Worm (Caenorhabditis elegans) whole organism, L4 larva: Measurements from ENCODE around the gene R11D1.3.

Source experiments
- D1046.2 ChIP-seq: fragments of 200-800 bp; sonication (Bioruptor generic); IDR thresholded peaks from 2 replicates; pipeline ENCODE4 v1.3.6; 2022; ENCODE audit warnings: missing genetic modification characterization, missing compliant biosample characterization
- F10B5.3 ChIP-seq: sonication (generic microtip); optimal IDR thresholded peaks from 2 replicates; lab custom pipeline; 2016; ENCODE audit warnings: mild to moderate bottlenecking, missing genetic modification characterization, missing compliant biosample characterization
- F37D6.2 ChIP-seq: sonication (generic microtip); optimal IDR thresholded peaks from 2 replicates; lab custom pipeline; 2016; ENCODE audit warnings: mild to moderate bottlenecking, missing genetic modification characterization, missing compliant biosample characterization
- Y105C5A.15 ChIP-seq: fragments of 200-800 bp; sonication (Bioruptor generic); IDR thresholded peaks from 2 replicates; pipeline ENCODE4 v1.3.6; 2022; ENCODE audit warnings: missing genetic modification characterization, missing compliant biosample characterization
- Y48G9A.11 ChIP-seq: fragments of 200-800 bp; sonication (Bioruptor generic); IDR thresholded peaks from 2 replicates; pipeline ENCODE4 v1.3.6; 2022; ENCODE audit warnings: missing genetic modification reagents, missing genetic modification characterization, missing compliant biosample characterization
- aha-1 ChIP-seq: fragments of 150-350 bp; peaks from one replicate; lab custom pipeline; 2014; ENCODE audit warnings: missing biosample characterization, missing genetic modification characterization
- ces-1 ChIP-seq: fragments of 150-350 bp; sonication (generic microtip); optimal IDR thresholded peaks from 4 replicates; lab custom pipeline; 2014; ENCODE audit warnings: missing biosample characterization, missing genetic modification reagents, missing genetic modification characterization
- daf-19 ChIP-seq: fragments of 200-800 bp; sonication (Bioruptor generic); conservative IDR thresholded peaks from 2 replicates; pipeline ENCODE4 v1.3.6; 2022; ENCODE audit warnings: missing genetic modification characterization, missing compliant biosample characterization
- daf-8 ChIP-seq: fragments of 200-800 bp; sonication (Bioruptor generic); IDR thresholded peaks from 2 replicates; pipeline ENCODE4 v1.3.6; 2022; ENCODE audit warnings: missing genetic modification characterization, missing compliant biosample characterization
- dmd-8 ChIP-seq: fragments of 200-800 bp; sonication (Bioruptor generic); IDR thresholded peaks from 2 replicates; pipeline ENCODE4 v1.3.6; 2022; ENCODE audit warnings: missing genetic modification characterization, missing compliant biosample characterization
- duxl-1 ChIP-seq: sonication (generic microtip); optimal IDR thresholded peaks from 2 replicates; lab custom pipeline; 2016; ENCODE audit warnings: mild to moderate bottlenecking, missing genetic modification characterization, moderate library complexity, missing compliant biosample characterization; ENCODE audit not compliant: poor library complexity
- egl-43 ChIP-seq: fragments of 200-800 bp; sonication (Bioruptor generic); IDR thresholded peaks from 2 replicates; pipeline ENCODE4 v1.3.6; 2022; ENCODE audit warnings: missing genetic modification reagents, missing genetic modification characterization, missing compliant biosample characterization
- hlh-11 ChIP-seq: fragments of 200-800 bp; sonication (Bioruptor generic); optimal IDR thresholded peaks from 2 replicates; lab custom pipeline; 2018; ENCODE audit warnings: mild to moderate bottlenecking, missing genetic modification characterization, missing compliant biosample characterization
- hmg-1.1 ChIP-seq: fragments of 200-800 bp; sonication (Bioruptor generic); IDR thresholded peaks from 2 replicates; pipeline ENCODE4 v1.3.6; 2022; ENCODE audit warnings: missing genetic modification reagents, missing genetic modification characterization, missing compliant biosample characterization
- jun-1 ChIP-seq: fragments of 150-350 bp; optimal IDR thresholded peaks from 2 replicates; lab custom pipeline; 2014; ENCODE audit warnings: missing biosample characterization, missing genetic modification reagents, missing genetic modification characterization
- lin-15B ChIP-seq: fragments of 150-350 bp; sonication (generic microtip); optimal IDR thresholded peaks from 3 replicates; lab custom pipeline; 2014; ENCODE audit warnings: missing biosample characterization, missing genetic modification characterization
- lin-29 ChIP-seq: fragments of 200-800 bp; sonication (Bioruptor generic); IDR thresholded peaks from 2 replicates; pipeline ENCODE4 v1.3.6; 2022; ENCODE audit warnings: missing genetic modification reagents, missing genetic modification characterization, missing compliant biosample characterization
- lin-39 ChIP-seq: fragments of 150-350 bp; optimal IDR thresholded peaks from 2 replicates; lab custom pipeline; 2014; ENCODE audit warnings: missing biosample characterization, missing genetic modification reagents, missing genetic modification characterization
- lir-3 ChIP-seq: sonication (generic microtip); optimal IDR thresholded peaks from 2 replicates; lab custom pipeline; 2016; ENCODE audit warnings: mild to moderate bottlenecking, missing genetic modification characterization, missing compliant biosample characterization
- lsy-2 ChIP-seq, 2 experiments: fragments of 150-350 bp in 1 of 2; sonication (generic microtip) in 1 of 2; optimal IDR thresholded peaks; 2 replicates each; lab custom pipeline; 2014 to 2017; ENCODE audit warnings: missing biosample characterization in 2 of 2, missing genetic modification characterization in 2 of 2
- madf-5 ChIP-seq, 2 experiments: fragments of 200-800 bp; sonication (Bioruptor generic); IDR thresholded peaks; 2 replicates each; pipeline ENCODE4 v1.3.6; 2022; ENCODE audit warnings: missing compliant biosample characterization in 2 of 2, missing genetic modification characterization in 2 of 2
- mdt-29 ChIP-seq: fragments of 200-800 bp; sonication (Bioruptor generic); IDR thresholded peaks from 2 replicates; pipeline ENCODE4 v1.3.6; 2022; ENCODE audit warnings: missing genetic modification reagents, missing genetic modification characterization, missing compliant biosample characterization
- mep-1 ChIP-seq: fragments of 150-350 bp; sonication (generic microtip); optimal IDR thresholded peaks from 3 replicates; lab custom pipeline; 2014; ENCODE audit warnings: missing biosample characterization, missing genetic modification characterization
- mxl-3 ChIP-seq: fragments of 200-800 bp; sonication (Bioruptor generic); optimal IDR thresholded peaks from 2 replicates; lab custom pipeline; 2018; ENCODE audit warnings: mild to moderate bottlenecking, missing genetic modification characterization, missing compliant biosample characterization
- nhr-10 ChIP-seq: fragments of 150-350 bp; optimal IDR thresholded peaks from 2 replicates; lab custom pipeline; 2014; ENCODE audit warnings: missing biosample characterization, missing genetic modification characterization
- nhr-111 ChIP-seq: fragments of 200-800 bp; sonication (Bioruptor generic); optimal IDR thresholded peaks from 2 replicates; lab custom pipeline; 2018; ENCODE audit warnings: mild to moderate bottlenecking, missing genetic modification characterization, missing compliant biosample characterization
- nhr-28 ChIP-seq: fragments of 150-350 bp; optimal IDR thresholded peaks from 2 replicates; lab custom pipeline; 2014; ENCODE audit warnings: missing biosample characterization, missing genetic modification characterization
- nhr-48 ChIP-seq: sonication (generic microtip); optimal IDR thresholded peaks from 2 replicates; lab custom pipeline; 2016; ENCODE audit warnings: mild to moderate bottlenecking, missing genetic modification characterization, missing compliant biosample characterization
- nhr-6 ChIP-seq: fragments of 150-350 bp; optimal IDR thresholded peaks from 2 replicates; lab custom pipeline; 2014; ENCODE audit warnings: missing biosample characterization, missing genetic modification characterization
- nhr-77 ChIP-seq: fragments of 150-350 bp; optimal IDR thresholded peaks from 2 replicates; lab custom pipeline; 2014; ENCODE audit warnings: missing biosample characterization, missing genetic modification characterization
- rbr-2 ChIP-seq: sonication (generic microtip); optimal IDR thresholded peaks from 2 replicates; lab custom pipeline; 2016; ENCODE audit warnings: missing genotype, missing genetic modification characterization, missing compliant biosample characterization
- skn-1 ChIP-seq: fragments of 150-350 bp; optimal IDR thresholded peaks from 2 replicates; lab custom pipeline; 2014; ENCODE audit warnings: missing biosample characterization, missing genetic modification characterization
- spr-3 ChIP-seq: fragments of 200-800 bp; sonication (Bioruptor generic); optimal IDR thresholded peaks from 2 replicates; lab custom pipeline; 2018; ENCODE audit warnings: mild to moderate bottlenecking, missing genetic modification characterization, missing compliant biosample characterization
- tag-97 ChIP-seq: fragments of 200-800 bp; sonication (Bioruptor generic); IDR thresholded peaks from 2 replicates; pipeline ENCODE4 v1.3.6; 2022; ENCODE audit warnings: missing genetic modification characterization, missing compliant biosample characterization
- tra-1 ChIP-seq: fragments of 200-800 bp; sonication (Bioruptor generic); IDR thresholded peaks from 2 replicates; pipeline ENCODE4 v1.3.6; 2022; ENCODE audit warnings: missing genetic modification reagents, missing genetic modification characterization, missing compliant biosample characterization
- unc-39 ChIP-seq: sonication (generic microtip); optimal IDR thresholded peaks from 2 replicates; lab custom pipeline; 2017; ENCODE audit warnings: missing biosample characterization, missing genetic modification characterization
- vab-7 ChIP-seq: fragments of 200-800 bp; sonication (Bioruptor generic); IDR thresholded peaks from 2 replicates; pipeline ENCODE4 v1.3.6; 2022; ENCODE audit warnings: missing genetic modification reagents, missing genetic modification characterization, missing compliant biosample characterization
- zfp-3 ChIP-seq: fragments of 200-800 bp; sonication (Bioruptor generic); conservative IDR thresholded peaks from 2 replicates; pipeline ENCODE4 v1.3.6; 2022; ENCODE audit warnings: missing genetic modification reagents, missing genetic modification characterization, missing compliant biosample characterization
- zip-2 ChIP-seq: fragments of 150-350 bp; optimal IDR thresholded peaks from 2 replicates; lab custom pipeline; 2014; ENCODE audit warnings: missing biosample characterization, missing genetic modification characterization
- ztf-11 ChIP-seq: fragments of 150-350 bp; optimal IDR thresholded peaks from 2 replicates; lab custom pipeline; 2014; ENCODE audit warnings: missing biosample characterization, missing genetic modification characterization

The R11D1.3 gene

ce11 chrV:12719713-12720112 is 7.8 kb upstream of the R11D1.3 start, which contains the start of gene R11D1.7:
Gene R11D1.7, plus strand, starts transcription at chrV:12720013.
- TF ChIP-seq hmg-1.1 (GFP tag; lab: Robert Waterston, UW), result no peak
- no peak for TF ChIP-seq egl-43
- no peak for TF ChIP-seq F37D6.2
- no peak for TF ChIP-seq tag-97 (GFP tag; lab: Robert Waterston, UW)
- TF ChIP-seq madf-5 (GFP tag; IDR thresholded peaks at IDR 0.05; lab: Robert Waterston, UW), result no peak
- no peak for TF ChIP-seq tra-1 (GFP tag; lab: Robert Waterston, UW)
- TF ChIP-seq Y48G9A.11 (GFP tag; lab: Robert Waterston, UW), result no peak
- TF ChIP-seq mxl-3, result no peak
- TF ChIP-seq skn-1 (tag; lab: Kevin White, UChicago), result no peak
- TF ChIP-seq nhr-6 (tag; lab: Kevin White, UChicago), result no peak
- TF ChIP-seq zip-2 (tag; lab: Kevin White, UChicago), result no peak
- no peak for TF ChIP-seq lin-39
- TF ChIP-seq ces-1, result no peak
- no peak for TF ChIP-seq ztf-11 (tag; lab: Kevin White, UChicago)
- no peak for TF ChIP-seq Y105C5A.15 (GFP tag; lab: Robert Waterston, UW)
- TF ChIP-seq jun-1 (tag; lab: Kevin White, UChicago), result no peak
- TF ChIP-seq mdt-29, result no peak
- no peak for TF ChIP-seq unc-39 (tag; lab: Kevin White, UChicago)
- TF ChIP-seq rbr-2 (tag; lab: Kevin White, UChicago), result no peak
- no peak for TF ChIP-seq mep-1 (tag; lab: Kevin White, UChicago)
- TF ChIP-seq, all 104 proteins: peak for 0

ce11 chrV:12718622-12719021 is 6.7 kb upstream of the R11D1.3 start, which contains the start of gene str-181:
Gene str-181, minus strand, starts transcription at chrV:12718722.
- TF ChIP-seq tag-97 (GFP tag; lab: Robert Waterston, UW), result no peak
- TF ChIP-seq aha-1, result peak; percentile 56

ce11 chrV:12716447-12716846 is 4.5 kb upstream of the R11D1.3 start, which contains the start of gene str-178:
Gene str-178, minus strand, starts transcription at chrV:12716547.
- TF ChIP-seq dmd-8, result no peak

- TF ChIP-seq lsy-2 (tag; optimal IDR thresholded peaks at IDR 0.05; lab: Kevin White, UChicago), result no peak
- TF ChIP-seq vab-7, result no peak
- no peak for TF ChIP-seq hlh-11 (tag; lab: Kevin White, UChicago)
- TF ChIP-seq F10B5.3, result no peak
- TF ChIP-seq lin-29, result no peak
- no peak for TF ChIP-seq daf-19 (GFP tag; lab: Robert Waterston, UW)
- TF ChIP-seq rbr-2 (tag; lab: Kevin White, UChicago), result no peak
- no peak for TF ChIP-seq nhr-77
- no peak for TF ChIP-seq nhr-111
- TF ChIP-seq spr-3, result no peak
- no peak for TF ChIP-seq nhr-48
- no peak for TF ChIP-seq lin-39
- TF ChIP-seq daf-8 (GFP tag; lab: Robert Waterston, UW), result no peak
- no peak for TF ChIP-seq D1046.2 (GFP tag; lab: Robert Waterston, UW)
- TF ChIP-seq duxl-1 (tag; lab: Kevin White, UChicago), result no peak
- no peak for TF ChIP-seq zfp-3 (GFP tag; lab: Robert Waterston, UW)
- TF ChIP-seq nhr-10, result no peak
- no peak for TF ChIP-seq lin-15B (tag; lab: Kevin White, UChicago)
- TF ChIP-seq nhr-28 (tag; lab: Kevin White, UChicago), result no peak
- TF ChIP-seq lir-3, result no peak
These were observed 2.2 kb upstream of the R11D1.3 start, which contains the start of gene R11D1.4 for ce11 chrV:12714120-12714519. Gene R11D1.4, minus strand, starts transcription at chrV:12714220.
